Fruit fly (Drosophila melanogaster): ENCODE data around the gene mrva.

DNA sequence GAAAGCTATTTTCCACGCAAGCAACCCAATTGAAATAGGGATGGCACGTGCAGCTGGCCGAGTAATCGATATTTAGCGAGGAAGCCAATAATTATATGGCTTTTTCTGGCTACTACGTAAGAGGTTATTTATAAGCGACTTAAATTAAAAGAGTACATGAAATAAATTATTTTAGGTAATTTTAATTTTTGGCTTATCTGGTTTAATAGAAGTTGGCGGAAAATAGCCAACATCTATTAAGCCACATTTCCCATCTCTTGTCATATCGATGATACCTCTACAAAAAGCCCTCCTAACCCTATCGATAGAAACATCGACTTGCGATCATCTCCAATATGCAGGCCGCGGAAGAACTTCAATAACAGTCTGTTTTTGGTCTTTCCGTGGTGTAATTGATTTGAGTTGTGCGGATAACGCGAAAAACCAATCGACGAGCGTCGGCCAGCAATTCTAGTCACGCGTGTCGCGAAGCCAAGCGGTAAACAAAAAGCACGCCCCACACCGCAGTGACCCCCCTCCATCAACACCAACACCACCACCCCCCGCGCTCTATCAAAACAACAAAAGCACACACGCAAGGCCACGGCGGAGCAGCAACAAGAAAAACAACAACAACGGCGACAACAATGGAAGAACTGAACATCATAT, 19.5 kb upstream of the mrva start, which contains the start of the genes Srp19 and qm:
- peak; percentile 58 for TF ChIP-seq Mnt (GFP tag; optimal IDR thresholded peaks at IDR 0.05)
- TF ChIP-seq CG7101 (tag; optimal IDR thresholded peaks at IDR 0.05), result peak; percentile 49
- TF ChIP-seq tj (GFP tag; optimal IDR thresholded peaks at IDR 0.05), result peak; percentile 19
- no peak for TF ChIP-seq toe (GFP tag; optimal IDR thresholded peaks at IDR 0.05)
- peak; percentile 29 for TF ChIP-seq CG11617 (GFP tag; optimal IDR thresholded peaks at IDR 0.05)
- TF ChIP-seq CG7045 (GFP tag; optimal IDR thresholded peaks at IDR 0.05), result no peak
- TF ChIP-seq kay (GFP tag; ENCODE audit: borderline replicate concordance), result no peak

All from whole organism, adult.